Worm (Caenorhabditis elegans): ENCODE data around the gene Y54G11A.2.

Y54G11A.2 gene

DNA sequence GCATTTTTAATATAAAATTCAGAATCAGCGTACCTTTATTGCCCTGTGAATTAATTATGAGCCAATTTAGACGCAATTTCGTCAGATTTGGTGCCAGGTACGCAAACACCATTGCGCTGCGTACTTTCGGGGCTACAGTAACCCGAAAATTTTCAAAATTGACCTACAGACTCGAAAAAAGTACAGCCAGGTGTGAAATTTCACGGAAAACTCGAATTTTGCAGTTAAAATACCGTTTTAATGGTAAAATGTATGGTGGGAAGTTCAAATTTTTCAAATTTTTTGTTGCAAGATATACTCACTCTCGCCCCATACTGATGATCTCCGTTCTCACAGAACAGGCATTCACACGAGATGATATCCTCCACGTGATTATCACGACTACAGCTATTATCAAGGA, 15.6 kb upstream of the Y54G11A.2 start:
- no peak for TF ChIP-seq efl-1 (optimal IDR thresholded peaks at IDR 0.05)
- TF ChIP-seq efl-1 (GFP tag; optimal IDR thresholded peaks at IDR 0.05 in 1 of 2): peak in 1 of 2 experiments; percentile 93
- TF ChIP-seq grh-1 (GFP tag; IDR thresholded peaks at IDR 0.05): no peak

ce11 chrII:14237245-14237806, 14.8 kb upstream of the Y54G11A.2 start:
- TF ChIP-seq efl-1 (optimal IDR thresholded peaks at IDR 0.05) (no peak), efl-1 (GFP tag; optimal IDR thresholded peaks at IDR 0.05 in 1 of 2) (peak in 1 of 2 experiments; percentile 65), ceh-8 (GFP tag; optimal IDR thresholded peaks at IDR 0.05) (peak; percentile 16), zip-4 (GFP tag; optimal IDR thresholded peaks at IDR 0.05) (no peak)

DNA sequence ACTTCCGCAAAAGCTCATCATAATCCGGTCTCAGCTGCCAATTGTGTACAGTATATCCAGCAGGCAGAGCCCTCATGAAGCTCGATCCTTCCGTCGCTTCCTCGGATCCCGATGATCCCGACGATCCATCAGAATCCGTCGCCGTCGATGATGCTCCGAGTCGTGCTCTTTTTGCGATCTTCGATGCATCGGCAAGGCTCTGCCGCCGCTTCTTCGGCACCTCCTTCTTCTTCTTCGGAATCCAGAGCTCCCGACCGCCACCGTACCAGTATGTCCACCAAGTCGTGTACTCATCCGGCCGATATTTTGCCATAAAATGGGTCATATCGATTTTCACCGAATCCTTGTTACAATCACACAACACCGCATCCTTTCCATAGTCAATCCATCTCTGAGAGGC, 12.2 kb upstream of the Y54G11A.2 start:
- TF ChIP-seq rnt-1 (tag; optimal IDR thresholded peaks at IDR 0.05) (no peak), C04F5.9 (tag; optimal IDR thresholded peaks at IDR 0.05) (no peak), efl-1 (optimal IDR thresholded peaks at IDR 0.05) (no peak), efl-1 (GFP tag; optimal IDR thresholded peaks at IDR 0.05 in 1 of 2) (peak in 1 of 2 experiments; percentile 38)

DNA sequence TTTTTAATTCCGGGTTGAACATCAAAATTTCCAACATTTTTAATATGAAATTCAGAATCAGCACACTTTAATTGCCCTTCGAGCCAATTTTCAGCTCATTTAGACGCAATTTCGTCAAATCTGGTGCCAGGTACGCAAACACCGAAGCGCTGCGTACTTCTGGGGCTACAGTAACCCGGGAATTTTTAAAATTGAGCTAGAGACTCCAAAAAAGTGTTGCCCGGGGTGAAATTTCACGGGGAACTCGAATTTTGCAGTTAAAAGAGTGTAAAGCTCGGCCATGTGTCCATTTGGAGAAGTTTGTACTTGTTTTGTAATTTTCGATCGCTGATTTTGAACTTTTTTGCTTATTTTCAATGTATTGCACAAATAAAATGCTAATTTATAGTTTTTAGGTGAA, 9.9 kb upstream of the Y54G11A.2 start:
- TF ChIP-seq nhr-11 (tag; optimal IDR thresholded peaks at IDR 0.05) (no peak), ceh-90 (tag; optimal IDR thresholded peaks at IDR 0.05) (no peak), xbp-1 (tag; optimal IDR thresholded peaks at IDR 0.05) (no peak)

DNA sequence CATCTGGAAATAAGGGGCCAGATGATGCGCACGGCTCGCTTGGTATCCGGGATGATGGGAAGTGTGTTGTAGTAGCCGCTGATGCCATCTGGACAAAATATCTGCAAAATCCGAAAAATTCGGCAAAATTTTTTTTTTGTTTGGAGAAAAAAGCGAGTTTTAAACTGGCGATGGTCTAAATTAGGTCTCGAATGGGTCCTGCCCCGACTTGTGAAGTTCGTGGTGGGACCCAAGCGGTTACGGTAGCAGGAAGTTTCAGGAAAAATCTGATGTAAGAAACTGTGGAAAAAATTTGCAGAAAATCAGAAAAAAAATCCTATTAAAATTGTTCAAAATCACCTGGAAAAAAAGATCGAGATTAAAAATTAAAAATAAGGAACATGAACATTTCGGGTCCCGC, 8.7 kb upstream of the Y54G11A.2 start, which contains the start of gene jmjd-2:
TSS of gene jmjd-2 (minus strand) at position 101 of the 400 bp plus-strand sequence.
- TF ChIP-seq ets-5 (GFP tag; IDR thresholded peaks at IDR 0.05): no peak
- TF ChIP-seq lin-14 (GFP tag; optimal IDR thresholded peaks at IDR 0.05): no peak
- TF ChIP-seq unc-130 (tag; optimal IDR thresholded peaks at IDR 0.05): no peak
- no peak for TF ChIP-seq ztf-11 (tag; optimal IDR thresholded peaks at IDR 0.05)
- TF ChIP-seq zip-4 (GFP tag; optimal IDR thresholded peaks at IDR 0.05): no peak

DNA sequence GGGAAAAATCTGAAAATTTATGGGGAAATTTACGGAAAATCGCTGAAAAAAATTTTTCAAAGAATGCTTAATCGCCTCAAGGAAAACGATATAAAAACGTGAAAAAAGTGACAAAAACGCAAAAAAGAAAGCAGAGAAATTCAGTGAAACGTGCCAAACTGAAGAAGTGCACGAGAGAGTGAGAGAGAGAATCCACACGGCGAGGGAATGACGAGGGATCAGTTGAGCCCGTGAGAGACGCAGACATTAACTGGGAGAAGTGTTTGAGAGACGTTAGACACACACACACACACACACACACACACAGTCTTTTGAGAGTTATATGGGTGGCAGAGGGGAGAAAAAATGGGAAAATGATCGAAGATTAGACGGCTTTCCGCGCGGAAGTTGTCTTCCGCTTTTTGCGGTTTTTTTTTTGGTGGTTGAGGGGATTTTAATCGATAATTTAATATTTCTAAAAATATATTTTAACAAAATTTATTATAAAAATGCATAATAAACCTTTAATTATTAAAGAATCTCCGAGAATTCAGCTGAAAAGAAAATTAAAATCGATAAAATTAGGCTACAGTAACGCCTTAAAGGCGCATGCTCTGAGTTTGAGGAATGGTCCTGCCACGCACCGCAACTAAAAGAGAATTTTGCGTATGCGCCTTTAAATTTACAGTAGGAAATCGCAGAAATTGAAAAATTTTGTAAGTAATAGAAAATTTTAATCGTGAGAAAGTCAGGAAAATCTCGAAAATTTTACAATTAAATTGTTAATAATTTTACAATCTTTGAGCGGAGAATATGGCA, 7.5 kb upstream of the Y54G11A.2 start:
- TF ChIP-seq lsy-2 (tag; optimal IDR thresholded peaks at IDR 0.05) (peak; percentile 56 to 72), mep-1 (tag; optimal IDR thresholded peaks at IDR 0.05) (peak; percentile 77), fkh-4 (tag; optimal IDR thresholded peaks at IDR 0.05; ENCODE audit: borderline replicate concordance) (no peak), hpl-2 (GFP tag; optimal IDR thresholded peaks at IDR 0.05) (no peak), lin-39 (tag; optimal IDR thresholded peaks at IDR 0.05) (no peak), nhr-85 (tag) (peak; percentile 12), ztf-4 (tag; optimal IDR thresholded peaks at IDR 0.05) (no peak), unc-98 (GFP tag; IDR thresholded peaks at IDR 0.05) (no peak), tlp-1 (tag; optimal IDR thresholded peaks at IDR 0.05) (no peak), jun-1 (tag; optimal IDR thresholded peaks at IDR 0.05) (peak; percentile 50), zip-4 (GFP tag; optimal IDR thresholded peaks at IDR 0.05) (no peak), elt-3 (tag; optimal IDR thresholded peaks at IDR 0.05) (peak in 1 of 6 experiments; percentile 9), mdl-1 (tag; optimal IDR thresholded peaks at IDR 0.05) (peak in 1 of 2 experiments; percentile 76), ceh-88 (GFP tag; IDR thresholded peaks at IDR 0.05) (no peak), sptf-1 (tag; optimal IDR thresholded peaks at IDR 0.05) (no peak), pag-3 (tag; optimal IDR thresholded peaks at IDR 0.05; ENCODE audit: borderline replicate concordance, insufficient read depth) (no peak), lir-3 (tag; optimal IDR thresholded peaks at IDR 0.05; ENCODE audit: poor library complexity) (no peak), dsc-1 (tag; optimal IDR thresholded peaks at IDR 0.05) (peak; percentile 29), skn-1 (tag; optimal IDR thresholded peaks at IDR 0.05) (peak; percentile 31), rnt-1 (tag; optimal IDR thresholded peaks at IDR 0.05) (peak; percentile 48), nhr-12 (tag; optimal IDR thresholded peaks at IDR 0.05) (no peak), sup-37 (GFP tag; optimal IDR thresholded peaks at IDR 0.05) (no peak), sox-4 (tag; optimal IDR thresholded peaks at IDR 0.05) (no peak), isw-1 (GFP tag; IDR thresholded peaks at IDR 0.05) (no peak; the same call in 1 of the 2 replicates), nhr-77 (tag; optimal IDR thresholded peaks at IDR 0.05) (peak; percentile 46), blmp-1 (tag; optimal IDR thresholded peaks at IDR 0.05) (peak; percentile 97), ets-5 (GFP tag; IDR thresholded peaks at IDR 0.05) (no peak), pax-3 (tag; optimal IDR thresholded peaks at IDR 0.05) (no peak), unc-86 (tag; optimal IDR thresholded peaks at IDR 0.05) (peak; percentile 33)
